Fruit fly (Drosophila melanogaster) whole organism, pupa: ENCODE results near the gene Pez.

Experiments used
- CG12605 ChIP-seq: fragments of 200-800 bp; sonication (Bioruptor generic); IDR thresholded peaks from 2 replicates; pipeline ENCODE4 v1.3.6; 2022; ENCODE audit warnings: missing biosample characterization, missing genetic modification characterization
- CG8159 ChIP-seq: fragments of 200-800 bp; sonication (Bioruptor generic); optimal IDR thresholded peaks from 3 replicates; lab custom pipeline; 2018; ENCODE audit warnings: missing biosample characterization, mild to moderate bottlenecking, missing genetic modification characterization, moderate library complexity

DNA sequence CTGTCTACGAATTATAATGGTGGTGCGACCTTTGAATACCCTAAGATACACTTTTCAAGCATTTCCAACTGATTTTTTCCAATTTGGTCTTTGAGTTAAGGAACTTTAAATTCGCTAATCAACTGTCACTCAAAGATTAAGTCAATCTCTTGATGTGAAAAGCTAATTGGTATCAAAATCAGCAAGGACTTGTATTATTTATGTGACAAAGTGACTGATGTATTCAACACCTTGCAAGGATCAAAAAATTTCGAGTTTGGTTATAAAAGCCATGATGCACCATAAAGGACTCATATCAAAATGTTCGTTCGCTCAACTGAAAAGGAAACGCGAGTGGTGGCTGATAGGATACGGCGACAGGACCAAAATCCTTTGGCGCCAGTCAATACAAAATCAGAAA is 16.2 kb upstream of the Pez start, which contains the start of gene ppk14:
- TF ChIP-seq CG12605, result no peak
- no peak for TF ChIP-seq CG8159
